Worm (Caenorhabditis elegans): ENCODE measurements around the gene sma-10.

sma-10 gene

DNA sequence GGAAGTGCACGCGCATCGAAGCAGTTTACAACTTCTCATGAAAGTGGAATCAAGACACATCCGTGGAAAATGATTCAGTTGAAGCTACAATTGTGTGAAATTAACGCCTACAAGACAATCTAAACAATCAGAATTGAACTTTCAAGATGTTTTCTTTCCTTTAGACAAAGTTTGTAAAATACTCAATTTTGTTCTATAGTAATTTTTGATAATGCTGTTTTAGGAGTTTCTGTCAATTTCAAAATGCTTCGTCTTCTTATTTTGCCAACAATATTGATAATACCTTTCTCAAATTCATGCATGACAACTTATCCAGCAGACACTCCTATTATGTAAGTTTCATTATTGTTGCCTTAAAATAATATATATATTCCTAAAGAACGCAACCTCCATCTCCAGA, 5.1 kb upstream of the sma-10 start, which contains the start of gene T21D12.11:
T21D12.11 (plus strand) TSS at position 301 of the 400 bp plus-strand sequence.
- no peak for TF ChIP-seq unc-62 (GFP tag; optimal IDR thresholded peaks at IDR 0.05)

DNA sequence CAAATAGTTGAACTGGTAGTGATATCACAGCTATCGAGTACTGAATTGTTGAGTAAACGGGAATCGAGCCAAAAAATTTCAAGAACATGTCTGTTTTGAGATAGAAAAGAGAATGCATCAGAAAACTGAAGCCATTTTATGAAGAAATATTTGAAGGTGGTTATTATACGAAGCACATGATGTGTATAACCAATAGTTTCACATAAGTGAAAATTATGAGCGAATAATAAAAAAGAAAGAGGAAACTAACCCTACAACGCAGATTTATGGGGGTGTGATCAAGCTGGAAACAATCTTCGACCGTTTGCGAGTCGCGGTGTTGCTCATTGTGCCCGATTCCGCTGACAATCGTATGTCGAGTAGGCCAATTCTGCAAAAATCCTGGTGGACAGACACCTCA, 921 bp upstream of the sma-10 start, which contains the start of gene srh-282:
srh-282 (minus strand) TSS at position 101 of the 400 bp plus-strand sequence.
- no peak for TF ChIP-seq unc-62 (GFP tag; optimal IDR thresholded peaks at IDR 0.05)

DNA sequence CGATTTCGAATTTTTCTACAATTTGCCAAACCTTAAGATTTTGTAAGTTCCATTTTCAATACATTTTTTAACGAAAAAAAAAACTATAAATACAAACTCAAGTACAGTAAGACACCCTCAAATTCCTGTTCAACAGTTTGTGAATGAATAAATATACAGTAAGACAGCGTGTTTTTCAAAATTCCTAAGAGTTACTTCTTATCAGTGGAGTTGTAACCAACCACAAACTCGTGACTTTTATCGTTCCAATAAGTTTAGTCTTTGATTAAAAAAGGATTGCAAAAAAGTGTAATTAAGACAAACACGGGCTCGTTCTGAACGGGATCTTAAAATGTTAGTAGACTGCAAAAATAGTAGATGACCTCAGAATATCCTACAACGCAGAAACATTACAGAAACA, 926 bp downstream of the sma-10 start:
- TF ChIP-seq unc-62 (GFP tag; optimal IDR thresholded peaks at IDR 0.05): no peak

DNA sequence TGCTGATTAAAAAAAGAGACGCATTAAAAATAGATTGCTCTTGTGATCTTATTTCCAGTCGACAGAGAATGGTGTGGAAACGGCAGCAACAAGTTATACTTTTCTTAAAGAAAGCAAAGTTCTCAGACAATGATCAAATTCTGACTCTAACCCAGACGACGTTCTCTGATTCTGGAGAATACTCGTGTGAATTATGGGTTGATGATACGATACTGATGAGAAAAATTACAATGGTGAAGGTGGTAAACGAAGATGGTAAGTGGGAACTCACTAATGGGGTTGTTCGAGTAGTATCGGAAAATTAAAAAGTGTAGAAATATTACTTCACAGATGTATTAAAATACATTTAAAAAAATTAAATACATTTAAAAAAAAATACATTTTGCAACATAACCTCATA, 4.1 kb downstream of the sma-10 start:
- TF ChIP-seq unc-62 (GFP tag; optimal IDR thresholded peaks at IDR 0.05): no peak

DNA sequence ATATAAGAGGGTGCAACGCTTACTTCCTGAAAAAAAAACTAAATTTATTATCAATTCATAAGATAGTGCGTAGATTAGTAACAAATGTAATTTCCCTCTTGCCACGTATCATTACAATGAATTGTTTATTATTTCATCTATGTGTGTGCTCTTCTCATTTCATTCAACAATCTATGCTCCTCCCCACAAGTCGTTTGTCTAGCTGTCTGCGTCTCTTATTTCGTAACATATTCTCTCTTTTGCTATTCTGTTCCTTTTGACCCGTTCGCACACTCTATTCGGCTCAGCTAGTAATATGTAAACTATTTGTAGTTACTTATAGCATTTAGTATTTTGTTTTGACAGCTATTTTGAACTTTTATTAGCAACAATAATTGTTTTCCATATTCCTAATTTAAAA, 7.8 kb downstream of the sma-10 start:
- no peak for TF ChIP-seq unc-62 (GFP tag; optimal IDR thresholded peaks at IDR 0.05)

DNA sequence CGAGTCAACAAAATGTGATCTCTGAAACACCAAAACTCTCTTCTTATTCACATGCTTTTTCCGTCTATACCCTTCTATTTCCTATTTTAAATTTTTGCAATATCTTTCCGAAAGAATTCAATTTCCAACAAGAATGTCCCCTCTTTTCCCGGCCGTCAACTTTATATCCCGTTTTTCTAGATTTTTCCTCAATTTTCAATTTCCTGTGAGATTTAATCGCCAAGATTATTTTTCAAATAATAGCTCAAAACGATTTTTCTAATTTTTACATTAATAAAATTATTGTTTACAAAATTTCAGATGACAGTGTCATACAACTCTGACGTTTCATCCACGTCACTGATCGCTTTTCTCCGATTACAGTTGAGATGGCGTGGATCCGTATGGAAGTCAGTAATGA, 9.1 kb downstream of the sma-10 start, which contains the start of gene best-19:
best-19 (plus strand) TSS at position 301 of the 400 bp plus-strand sequence.
- TF ChIP-seq unc-62 (GFP tag; optimal IDR thresholded peaks at IDR 0.05): no peak

DNA sequence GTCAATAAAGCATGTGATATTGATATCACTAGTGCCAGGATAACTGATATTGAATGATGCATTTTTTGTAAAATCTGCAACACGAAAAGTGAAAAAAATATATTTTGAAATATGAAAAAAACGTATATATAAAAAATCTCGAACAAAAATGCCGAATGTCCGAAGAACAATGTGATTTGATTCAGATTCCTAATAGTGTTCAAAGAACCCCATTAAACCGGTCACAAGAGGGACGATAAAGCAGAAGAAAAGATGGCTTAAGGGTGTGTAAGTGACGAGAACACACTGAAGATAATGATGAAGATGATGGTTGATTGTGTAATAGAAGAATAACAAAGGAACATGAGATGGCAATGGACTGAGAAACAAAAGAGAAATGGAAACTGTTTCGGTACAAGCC, 13.8 kb downstream of the sma-10 start, which contains the start of gene T21D12.14:
T21D12.14 (minus strand) TSS at position 101 of the 400 bp plus-strand sequence.
- no peak for TF ChIP-seq unc-62 (GFP tag; optimal IDR thresholded peaks at IDR 0.05)

DNA sequence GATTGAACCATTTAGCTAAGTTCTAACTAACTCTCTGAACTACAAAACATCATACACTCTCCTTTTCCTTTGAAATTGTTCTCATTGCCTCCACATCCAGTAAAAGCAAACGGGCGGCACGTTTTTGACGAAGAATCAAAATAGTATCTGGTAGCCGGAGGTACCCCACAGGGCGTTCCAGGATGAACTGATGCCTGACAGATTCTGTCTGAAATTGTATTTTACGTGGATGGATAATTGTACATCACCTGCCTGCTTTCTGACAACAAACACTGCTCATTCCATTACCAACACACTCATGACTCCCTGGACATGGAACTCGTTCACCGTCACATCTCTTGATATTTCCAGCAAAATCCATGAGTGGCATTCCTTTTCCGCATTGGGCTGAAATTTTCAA, 16.2 kb downstream of the sma-10 start:
- TF ChIP-seq unc-62 (GFP tag; optimal IDR thresholded peaks at IDR 0.05): no peak

DNA sequence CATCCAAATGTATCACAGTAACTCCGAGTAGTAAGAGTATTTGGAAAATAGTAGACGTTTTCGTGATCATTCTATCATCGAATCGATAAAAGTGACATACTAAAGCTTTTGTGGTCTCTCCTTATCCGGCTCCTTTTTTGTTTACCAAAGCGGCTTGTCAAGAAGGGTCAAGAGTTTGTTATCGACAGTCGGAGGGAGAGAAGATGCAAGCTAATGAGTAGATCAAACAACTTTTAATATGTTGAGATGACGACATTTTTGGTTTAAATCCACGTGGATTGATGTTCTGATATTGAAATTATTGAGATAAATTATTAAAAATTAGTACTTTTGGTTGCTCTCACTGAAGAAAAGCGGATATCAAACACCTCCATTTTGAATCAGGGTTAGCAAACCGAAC, 17.1 kb downstream of the sma-10 start, which contains the start of gene T21D12.7:
T21D12.7 (minus strand) TSS at position 101 of the 400 bp plus-strand sequence.
- no peak for TF ChIP-seq unc-62 (GFP tag; optimal IDR thresholded peaks at IDR 0.05)

DNA sequence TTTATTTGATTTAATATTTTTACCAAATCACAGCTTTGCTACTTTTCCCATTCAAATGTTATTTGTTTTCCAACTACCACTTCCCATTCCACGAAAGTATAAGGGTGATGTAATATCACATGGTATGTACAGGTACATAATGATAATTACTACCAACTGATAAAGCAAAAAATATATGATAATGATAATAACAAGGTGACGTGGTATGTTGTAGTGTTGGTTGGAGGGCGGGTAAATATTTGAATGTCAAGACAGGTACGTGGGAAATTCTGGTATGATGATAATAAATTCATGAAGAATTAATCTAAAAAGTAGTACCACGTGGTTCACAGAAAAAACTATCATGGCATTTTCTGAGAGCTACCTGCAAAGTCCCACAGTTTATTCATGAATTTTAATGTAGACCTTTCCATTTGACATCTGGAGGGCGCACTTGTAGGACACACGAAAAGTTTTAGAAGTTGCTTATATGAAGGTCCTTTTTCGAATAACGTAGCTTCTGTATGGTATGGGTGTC, 17.7 kb downstream of the sma-10 start:
- no peak for TF ChIP-seq unc-62 (GFP tag; optimal IDR thresholded peaks at IDR 0.05)

DNA sequence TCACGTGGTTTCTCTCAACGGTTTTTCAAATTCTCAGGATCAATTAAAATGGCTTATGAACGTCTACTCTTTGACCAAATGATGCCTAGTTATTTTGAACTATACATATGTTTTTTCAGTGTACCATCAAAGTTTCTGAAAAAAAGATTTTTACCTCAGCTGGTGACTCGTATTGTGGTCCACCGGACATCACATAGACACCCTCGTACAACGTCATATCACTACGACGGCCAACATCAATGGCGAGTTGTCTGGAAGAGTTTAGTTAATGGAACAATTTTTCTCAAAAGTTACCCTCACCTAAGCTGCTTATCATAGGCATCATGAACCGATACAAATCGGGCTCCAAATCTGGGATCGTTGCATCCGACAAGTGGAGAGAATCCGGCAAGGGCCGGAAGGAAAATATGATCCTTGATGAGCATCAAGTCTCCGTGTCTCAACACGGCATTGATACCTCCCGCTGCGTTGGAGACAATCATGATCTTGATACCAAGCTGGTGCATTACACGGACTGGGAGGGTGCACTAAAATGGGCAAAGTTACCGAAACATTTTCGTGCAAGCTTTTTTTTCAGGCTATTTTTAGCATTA, 19.0 kb downstream of the sma-10 start:
- TF ChIP-seq unc-62 (GFP tag; optimal IDR thresholded peaks at IDR 0.05): no peak

DNA sequence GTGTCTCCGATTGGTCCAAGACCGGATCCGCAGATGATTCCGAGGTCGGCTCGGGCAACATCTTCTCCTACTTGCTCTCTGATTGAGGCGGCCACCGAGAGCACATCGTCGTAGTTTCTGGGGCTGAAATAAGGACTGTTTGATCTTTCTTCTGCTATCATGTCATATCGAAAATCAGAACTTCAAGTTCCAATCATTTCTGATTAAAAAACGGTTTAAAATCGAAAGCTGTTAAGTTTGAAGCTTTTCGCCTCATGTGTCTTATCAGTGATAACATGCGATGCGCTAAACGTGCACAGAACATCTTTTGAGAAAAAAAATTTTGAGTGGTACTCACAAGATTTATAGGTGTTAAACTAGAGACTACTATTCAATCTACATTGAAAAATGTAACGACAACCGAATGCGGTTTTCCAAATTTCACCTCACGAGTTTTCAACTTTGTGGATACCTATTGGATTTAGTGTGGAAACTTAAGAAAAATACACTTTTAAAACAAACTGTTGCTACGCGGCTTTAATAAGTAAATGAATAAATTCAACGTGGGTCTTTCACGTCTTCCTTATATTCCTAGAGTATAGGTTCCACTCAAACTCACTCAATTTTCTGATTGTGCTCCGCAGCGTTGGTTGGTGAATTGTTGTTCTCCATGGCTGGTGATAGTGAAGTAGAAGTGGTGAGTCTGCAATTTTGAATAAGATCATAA, 19.9 kb downstream of the sma-10 start:
- no peak for TF ChIP-seq unc-62 (GFP tag; optimal IDR thresholded peaks at IDR 0.05)

DNA sequence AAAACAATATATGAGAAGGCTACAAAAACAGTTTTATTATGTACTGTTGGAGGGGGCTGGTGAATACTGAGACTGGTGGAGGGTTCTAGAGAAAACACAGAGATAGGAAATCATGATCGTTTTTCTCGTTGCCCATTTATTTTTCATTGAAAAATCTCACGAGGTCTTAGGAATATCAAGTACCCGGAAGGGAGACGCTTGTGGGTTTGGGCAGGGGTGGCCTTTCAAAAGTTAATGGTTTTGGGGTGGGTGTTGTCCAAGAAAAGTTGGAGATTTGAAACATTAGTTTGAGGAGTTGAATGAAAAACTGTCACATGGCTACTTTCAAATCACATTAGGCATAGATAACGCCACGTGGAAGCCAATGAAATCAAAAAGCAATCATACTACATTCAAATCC, 20.5 kb downstream of the sma-10 start:
- no peak for TF ChIP-seq unc-62 (GFP tag; optimal IDR thresholded peaks at IDR 0.05)

DNA sequence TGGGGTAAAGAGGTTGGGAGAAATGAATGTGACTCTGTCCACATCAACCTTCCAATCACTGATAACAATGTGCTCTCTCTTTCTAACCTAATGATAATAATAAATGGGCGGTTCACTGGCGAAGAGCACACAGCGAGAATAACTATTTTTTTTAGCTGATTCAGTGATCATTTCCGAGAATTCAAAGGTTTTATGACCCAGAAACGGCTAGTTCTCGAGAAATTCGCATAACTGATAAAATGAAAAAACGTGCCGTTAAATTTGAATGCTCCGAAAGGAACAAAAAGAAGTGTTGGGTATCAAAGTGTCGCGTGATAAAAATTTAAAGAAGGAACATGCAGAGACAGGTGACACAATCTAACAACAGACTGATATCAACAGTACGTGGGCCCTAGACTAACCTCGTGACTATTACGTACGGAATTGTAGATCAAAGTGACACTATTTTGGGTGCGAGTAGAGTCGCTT, 21.5 kb downstream of the sma-10 start:
- TF ChIP-seq unc-62 (GFP tag; optimal IDR thresholded peaks at IDR 0.05): no peak

DNA sequence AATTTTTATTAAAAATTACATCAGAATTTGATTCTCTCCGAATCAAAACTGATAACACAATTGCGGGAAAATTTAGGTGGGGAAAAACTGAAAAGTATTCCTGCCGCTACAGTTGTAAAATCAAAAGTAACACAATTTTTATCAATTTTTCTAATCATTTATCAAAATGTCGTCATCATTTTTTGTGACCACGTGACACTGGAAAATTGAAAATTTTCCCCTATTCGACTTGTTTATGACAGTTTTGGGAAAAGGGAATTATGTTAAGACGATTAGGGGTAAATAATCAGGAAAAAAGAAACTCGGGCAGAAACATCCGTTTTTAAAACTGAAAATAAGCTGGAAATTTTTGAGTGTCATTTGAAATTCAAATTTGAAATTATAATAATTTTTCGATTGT, 22.6 kb downstream of the sma-10 start:
- no peak for TF ChIP-seq unc-62 (GFP tag; optimal IDR thresholded peaks at IDR 0.05)

DNA sequence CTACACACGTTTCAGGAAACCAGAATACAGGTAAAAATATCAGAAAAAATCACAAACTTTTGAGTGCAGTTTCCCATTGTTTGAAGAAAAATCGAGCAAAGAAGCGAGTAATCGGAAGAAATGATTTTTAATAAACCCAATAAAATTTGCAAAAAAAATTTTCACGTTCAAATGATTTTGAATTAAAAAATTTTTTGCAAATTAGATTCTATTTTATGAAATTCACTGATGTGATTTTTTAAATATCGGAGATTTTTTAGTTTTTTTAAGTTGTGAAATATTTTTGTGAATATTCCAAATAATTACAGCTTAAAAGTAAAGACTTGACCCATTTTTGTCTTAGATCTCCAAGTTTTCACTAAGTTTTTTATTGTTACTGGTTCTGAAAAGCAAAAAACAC, 24.0 kb downstream of the sma-10 start, which contains the start of gene pnp-1:
pnp-1 (minus strand) TSS at position 101 of the 400 bp plus-strand sequence.
- no peak for TF ChIP-seq unc-62 (GFP tag; optimal IDR thresholded peaks at IDR 0.05)

DNA sequence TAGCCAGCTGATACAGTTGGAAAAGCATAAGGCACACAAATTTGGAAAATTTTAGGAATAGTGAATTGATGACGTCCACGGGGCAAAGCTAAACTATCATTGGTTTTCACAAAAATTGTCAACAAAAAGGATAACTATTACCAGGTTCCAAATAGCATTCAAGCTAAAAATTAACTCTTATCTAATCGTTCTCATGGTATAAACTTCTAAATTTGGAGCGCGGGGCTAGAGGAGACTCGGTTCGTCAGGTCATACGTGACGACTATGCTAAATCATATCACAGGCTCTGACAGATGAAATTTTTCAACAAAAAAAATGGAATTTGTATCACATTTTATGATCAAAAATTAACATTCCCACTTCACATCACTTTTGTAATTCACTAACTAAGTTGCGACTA, 25.0 kb downstream of the sma-10 start:
- TF ChIP-seq unc-62 (GFP tag; optimal IDR thresholded peaks at IDR 0.05): no peak

Data from whole organism, dauer.